Worm (Caenorhabditis elegans) whole organism, early embryonic: ENCODE data around the gene bus-2.

Experiments
- ama-1 ChIP-seq: fragments of 150-350 bp; optimal IDR thresholded peaks from 2 replicates; lab custom pipeline; 2014
- ceh-36 ChIP-seq: sonication (generic microtip); optimal IDR thresholded peaks from 2 replicates; lab custom pipeline; 2016; ENCODE audit warnings: missing genetic modification characterization, inconsistent platforms, missing compliant biosample characterization
- hmg-4 ChIP-seq: fragments of 200-800 bp; sonication (Bioruptor generic); optimal IDR thresholded peaks from 2 replicates; lab custom pipeline; 2018; ENCODE audit warnings: mild to moderate bottlenecking, missing genetic modification characterization, missing compliant biosample characterization

- TF ChIP-seq ceh-36 (tag; lab: Kevin White, UChicago) (no peak), ama-1 (lab: Kevin White, UChicago) (no peak), hmg-4 (GFP tag; lab: Kevin White, UChicago) (no peak)
These were observed 7.3 kb downstream of the bus-2 start, which contains the start of gene K08D12.4 for ce11 chrIV:1706996-1707395.
